Worm (Caenorhabditis elegans): ENCODE data around the gene Y97E10B.1.

DNA sequence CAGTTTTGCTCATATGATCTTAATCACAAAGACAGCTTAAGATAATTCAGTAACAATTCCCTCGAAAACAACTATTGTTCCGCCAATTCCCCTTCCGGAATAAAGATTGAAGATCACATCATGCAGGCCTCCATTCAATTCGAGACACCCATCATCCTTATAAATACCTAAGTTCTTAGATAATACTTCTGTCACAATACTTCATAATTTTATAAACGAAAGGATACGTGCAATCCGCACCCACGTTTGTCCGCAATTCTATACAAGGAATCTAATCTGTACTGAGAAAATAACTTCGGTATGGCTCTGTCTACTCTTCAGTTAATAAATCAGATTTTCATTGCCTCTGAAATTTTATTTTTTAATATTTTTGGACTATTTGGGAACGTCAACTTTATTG lies 15.0 kb upstream of the Y97E10B.1 start, which contains the start of gene srsx-5:
- no peak for TF ChIP-seq nhr-20 (tag; optimal IDR thresholded peaks at IDR 0.05)
- TF ChIP-seq lir-3 (tag; optimal IDR thresholded peaks at IDR 0.05; ENCODE audit: poor library complexity): no peak
